Worm (Caenorhabditis elegans) whole organism, midembryonic: ENCODE results near the gene C05D9.9.
A peak's percentile ranks its signal among the peaks of the same experiment; 100 is the strongest.

Experiments used
- T22C8.4 ChIP-seq: fragments of 200-800 bp; sonication (Bioruptor generic); IDR thresholded peaks from 2 replicates; pipeline ENCODE4 v1.3.6; 2022; ENCODE audit warnings: missing genetic modification characterization, missing compliant biosample characterization
- cog-1 ChIP-seq: sonication (generic microtip); optimal IDR thresholded peaks from 2 replicates; lab custom pipeline; 2016; ENCODE audit warnings: missing genetic modification characterization, missing compliant biosample characterization
- flt-1 ChIP-seq: fragments of 200-800 bp; sonication (Bioruptor generic); IDR thresholded peaks from 2 replicates; pipeline ENCODE4 v1.3.6; 2022; ENCODE audit warnings: missing genetic modification characterization, missing compliant biosample characterization
- klf-2 ChIP-seq: fragments of 200-800 bp; sonication (Bioruptor generic); conservative IDR thresholded peaks from 2 replicates; pipeline ENCODE4 v1.3.6; 2022; ENCODE audit warnings: missing genetic modification reagents, missing genetic modification characterization, missing compliant biosample characterization
- med-1 ChIP-seq: sonication (generic microtip); optimal IDR thresholded peaks from 2 replicates; lab custom pipeline; 2017; ENCODE audit warnings: missing genetic modification characterization, mild to moderate bottlenecking, missing compliant biosample characterization, antibody characterized with exemption, missing genetic modification reagents; ENCODE audit not compliant: insufficient read depth
- ref-1 ChIP-seq: fragments of 200-800 bp; sonication (Bioruptor generic); conservative IDR thresholded peaks from 2 replicates; pipeline ENCODE4 v1.3.6; 2022; ENCODE audit warnings: missing genetic modification reagents, missing genetic modification characterization, missing compliant biosample characterization
- tab-1 ChIP-seq: fragments of 200-800 bp; sonication (Bioruptor generic); IDR thresholded peaks from 2 replicates; pipeline ENCODE4 v1.3.6; 2022; ENCODE audit warnings: missing genetic modification characterization, missing compliant biosample characterization
- ztf-23 ChIP-seq: fragments of 200-800 bp; sonication (Bioruptor generic); IDR thresholded peaks from 2 replicates; pipeline ENCODE4 v1.3.6; 2022; ENCODE audit warnings: missing genetic modification reagents, missing genetic modification characterization, missing compliant biosample characterization
- ztf-29 ChIP-seq: fragments of 200-800 bp; sonication (Bioruptor generic); IDR thresholded peaks from 2 replicates; pipeline ENCODE4 v1.3.6; 2022; ENCODE audit warnings: missing genetic modification reagents, missing genetic modification characterization, missing compliant biosample characterization

C05D9.9 gene

DNA sequence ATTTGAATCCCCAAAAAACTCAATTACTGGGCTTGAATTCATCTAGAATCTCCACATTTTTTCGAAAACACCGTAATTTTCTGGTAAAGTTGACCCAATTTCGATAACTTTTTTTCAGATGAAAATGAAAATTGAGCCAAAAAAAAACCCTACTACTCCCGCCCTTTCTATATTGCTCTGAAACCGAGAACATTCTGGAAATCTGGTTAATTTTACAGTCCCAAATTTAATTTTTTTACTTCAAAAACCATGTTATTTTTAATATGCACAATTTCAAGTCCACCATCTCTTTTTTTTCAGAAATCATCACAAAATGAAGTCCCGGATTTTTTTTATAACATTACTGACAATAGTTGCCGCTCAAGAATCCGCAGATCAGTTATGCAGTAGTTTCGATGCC, 12.4 kb downstream of the C05D9.9 start, which contains the start of gene C05D9.3:
C05D9.3 (plus strand) TSS at position 301 of the 400 bp plus-strand sequence.
- TF ChIP-seq ref-1 (GFP tag; lab: Robert Waterston, UW) (no peak), cog-1 (no peak), flt-1 (GFP tag; lab: Robert Waterston, UW) (no peak), ztf-29 (no peak), ztf-23 (GFP tag; lab: Robert Waterston, UW) (no peak), med-1 (GFP tag; lab: Kevin White, UChicago) (no peak)

- TF ChIP-seq cog-1 (no peak), ztf-23 (GFP tag; lab: Robert Waterston, UW) (no peak), tab-1 (GFP tag; lab: Robert Waterston, UW) (no peak), klf-2 (GFP tag; lab: Robert Waterston, UW) (no peak), T22C8.4 (GFP tag; lab: Robert Waterston, UW) (no peak), flt-1 (GFP tag; lab: Robert Waterston, UW) (no peak), med-1 (GFP tag; lab: Kevin White, UChicago) (no peak), ztf-29 (no peak), ref-1 (GFP tag; lab: Robert Waterston, UW) (no peak)
Observed at ce11 chrX:1110723-1111122, 13.3 kb downstream of the C05D9.9 start.

- TF ChIP-seq flt-1 (GFP tag; lab: Robert Waterston, UW), result no peak
- no peak for TF ChIP-seq klf-2 (GFP tag; lab: Robert Waterston, UW)
- no peak for TF ChIP-seq med-1 (GFP tag; lab: Kevin White, UChicago)
Observed at ce11 chrX:1108874-1109273, 15.2 kb downstream of the C05D9.9 start.

- TF ChIP-seq med-1 (GFP tag; lab: Kevin White, UChicago) (no peak), flt-1 (GFP tag; lab: Robert Waterston, UW) (no peak), cog-1 (no peak), ztf-23 (GFP tag; lab: Robert Waterston, UW) (no peak), ref-1 (GFP tag; lab: Robert Waterston, UW) (no peak)
Observed at ce11 chrX:1107758-1108157, 16.3 kb downstream of the C05D9.9 start, which contains the start of gene C05D9.4. TSS of gene C05D9.4 (plus strand) at chrX:1108058.

- TF ChIP-seq flt-1 (GFP tag; lab: Robert Waterston, UW), result peak; percentile 67; the same call in 1 of the 2 replicates
- TF ChIP-seq cog-1, result peak; percentile 54
- 0 out of 2 replicates have a peak, but pooled peaks have one; percentile 38 for TF ChIP-seq ztf-23 (GFP tag; lab: Robert Waterston, UW)
- TF ChIP-seq ztf-29, result no peak
- peak; percentile 76 for TF ChIP-seq T22C8.4 (GFP tag; lab: Robert Waterston, UW)
Observed at ce11 chrX:1103702-1104262, 20.3 kb downstream of the C05D9.9 start, which contains the start of gene ife-4. TSS of gene ife-4 (plus strand) at chrX:1104212.

ce11 chrX:1096808-1097207, 27.2 kb downstream of the C05D9.9 start, which contains the start of the genes pigx-1 and rme-6:
TSS of gene pigx-1 (minus strand) at chrX:1097013.
TSS of gene rme-6 (plus strand) at chrX:1097152.
- TF ChIP-seq flt-1 (GFP tag; lab: Robert Waterston, UW) (no peak), med-1 (GFP tag; lab: Kevin White, UChicago) (no peak), klf-2 (GFP tag; lab: Robert Waterston, UW) (no peak), T22C8.4 (GFP tag; lab: Robert Waterston, UW) (no peak), ref-1 (GFP tag; lab: Robert Waterston, UW) (no peak)

- TF ChIP-seq cog-1, result no peak
- TF ChIP-seq klf-2 (GFP tag; lab: Robert Waterston, UW), result no peak
Observed at ce11 chrX:1094332-1094731, 29.7 kb downstream of the C05D9.9 start.

ce11 chrX:1093154-1093553, 30.9 kb downstream of the C05D9.9 start:
- TF ChIP-seq klf-2 (GFP tag; lab: Robert Waterston, UW), result no peak
- TF ChIP-seq tab-1 (GFP tag; lab: Robert Waterston, UW), result peak; percentile 27; the same call in 1 of the 2 replicates
- TF ChIP-seq flt-1 (GFP tag; lab: Robert Waterston, UW), result peak; percentile 74
- peak; percentile 70 for TF ChIP-seq cog-1
- TF ChIP-seq T22C8.4 (GFP tag; lab: Robert Waterston, UW), result no peak
- TF ChIP-seq med-1 (GFP tag; lab: Kevin White, UChicago), result no peak
- 0 out of 2 replicates have a peak, but pooled peaks have one; percentile 47 for TF ChIP-seq ztf-23 (GFP tag; lab: Robert Waterston, UW)
- TF ChIP-seq ztf-29, result 0 out of 2 replicates have a peak, but pooled peaks have one; percentile 16
- TF ChIP-seq ref-1 (GFP tag; lab: Robert Waterston, UW), result 0 out of 2 replicates have a peak, but pooled peaks have one; percentile 34

DNA sequence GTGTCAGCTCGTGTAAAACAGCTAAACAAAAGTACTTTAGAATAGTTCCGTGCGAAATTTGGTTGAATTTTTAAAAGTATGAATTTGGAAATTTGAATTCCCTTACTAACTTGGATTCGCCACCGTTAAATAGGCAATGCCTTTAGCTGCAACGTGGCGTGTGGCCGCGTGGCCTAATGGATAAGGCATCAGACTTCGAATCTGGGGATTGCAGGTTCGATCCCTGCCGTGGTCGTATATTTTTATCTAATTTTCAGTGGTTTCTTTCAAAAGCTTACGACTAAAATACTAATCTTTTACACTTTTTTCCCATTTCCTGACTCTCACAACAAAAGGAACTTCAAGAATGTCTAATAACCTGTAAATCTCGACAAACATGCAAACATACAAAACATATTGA, 34.4 kb downstream of the C05D9.9 start:
- no peak for TF ChIP-seq flt-1 (GFP tag; lab: Robert Waterston, UW)
- TF ChIP-seq ref-1 (GFP tag; lab: Robert Waterston, UW), result no peak
- TF ChIP-seq ztf-23 (GFP tag; lab: Robert Waterston, UW), result no peak
- TF ChIP-seq ztf-29, result no peak
- TF ChIP-seq tab-1 (GFP tag; lab: Robert Waterston, UW), result no peak
- no peak for TF ChIP-seq med-1 (GFP tag; lab: Kevin White, UChicago)

ce11 chrX:1089133-1089532, 34.9 kb downstream of the C05D9.9 start:
- TF ChIP-seq flt-1 (GFP tag; lab: Robert Waterston, UW) (0 out of 2 replicates have a peak, but pooled peaks have one; percentile 8), tab-1 (GFP tag; lab: Robert Waterston, UW) (0 out of 2 replicates have a peak, but pooled peaks have one; percentile 57), ztf-29 (no peak)
